Fruit fly (Drosophila melanogaster) whole organism, embryonic: ENCODE data around the gene Ist1.

ENCODE experiments used
- BEAF-32 ChIP-seq: fragments of 200-800 bp; sonication (Bioruptor generic); optimal IDR thresholded peaks from 3 replicates; lab custom pipeline; 2017; ENCODE audit warnings: missing biosample characterization, missing genetic modification characterization, mild to moderate bottlenecking, moderate library complexity, missing genetic modification reagents
- Bgb ChIP-seq: fragments of 200-800 bp; sonication (Bioruptor generic); IDR thresholded peaks from 2 replicates; pipeline ENCODE4 v1.3.6; 2022; ENCODE audit warnings: missing biosample characterization, missing genetic modification characterization; ENCODE audit not compliant: partially characterized antibody
- Blimp-1 ChIP-seq: fragments of 200-800 bp; sonication (Bioruptor generic); optimal IDR thresholded peaks from 3 replicates; lab custom pipeline; 2018; ENCODE audit warnings: missing biosample characterization, missing genetic modification characterization, mild to moderate bottlenecking, moderate library complexity, missing genetic modification reagents
- CG10431 ChIP-seq: fragments of 200-800 bp; sonication (Bioruptor generic); optimal IDR thresholded peaks from 3 replicates; lab custom pipeline; 2018; ENCODE audit warnings: missing biosample characterization, mild to moderate bottlenecking, missing genetic modification characterization
- CG1233 ChIP-seq: fragments of 200-800 bp; sonication (Bioruptor generic); optimal IDR thresholded peaks from 4 replicates; lab custom pipeline; 2018; ENCODE audit warnings: missing biosample characterization, mild to moderate bottlenecking, missing genetic modification characterization
- CG15011 ChIP-seq: fragments of 200-800 bp; sonication (Bioruptor generic); optimal IDR thresholded peaks from 3 replicates; lab custom pipeline; 2018; ENCODE audit warnings: missing biosample characterization, mild to moderate bottlenecking, missing genetic modification characterization
- CG17328 ChIP-seq: fragments of 200-800 bp; sonication (Bioruptor generic); IDR thresholded peaks from 2 replicates; pipeline ENCODE4 v1.3.6; 2022; ENCODE audit warnings: missing biosample characterization, missing genetic modification characterization
- CG32772 ChIP-seq: fragments of 200-800 bp; sonication (Bioruptor generic); IDR thresholded peaks from 2 replicates; pipeline ENCODE4 v1.3.6; 2022; ENCODE audit warnings: missing biosample characterization, missing genetic modification characterization
- CG34422 ChIP-seq: fragments of 200-800 bp; sonication (Bioruptor generic); IDR thresholded peaks from 3 replicates; pipeline ENCODE4 v1.3.6; 2022; ENCODE audit warnings: missing biosample characterization, missing genetic modification characterization
- CG7786 ChIP-seq: fragments of 200-800 bp; sonication (Bioruptor generic); optimal IDR thresholded peaks from 2 replicates; lab custom pipeline; 2016; ENCODE audit warnings: missing biosample characterization, missing genetic modification characterization
- CG8089 ChIP-seq: fragments of 200-800 bp; sonication (Bioruptor generic); optimal IDR thresholded peaks from 3 replicates; lab custom pipeline; 2016; ENCODE audit warnings: missing biosample characterization, missing genetic modification characterization
- ERR ChIP-seq: fragments of 200-800 bp; sonication (Bioruptor generic); optimal IDR thresholded peaks from 2 replicates; lab custom pipeline; 2016; ENCODE audit warnings: missing biosample characterization, missing genetic modification characterization
- Eip74EF ChIP-seq, 2 experiments: fragments of 200-800 bp in 1 of 2; fragments of >200 bp in 1 of 2; sonication (Bioruptor generic) in 1 of 2; optimal IDR thresholded peaks; 2 replicates each; lab custom pipeline; 2017 to 2019; ENCODE audit warnings: missing biosample characterization in 2 of 2, missing genetic modification characterization in 2 of 2, mild to moderate bottlenecking in 1 of 2, moderate library complexity in 1 of 2
- Gsc ChIP-seq: fragments of 200-800 bp; sonication (Bioruptor generic); IDR thresholded peaks from 2 replicates; pipeline ENCODE4 v1.3.6; 2022; ENCODE audit warnings: missing biosample characterization, missing genetic modification characterization
- Hr51 ChIP-seq, 2 experiments: fragments of 200-800 bp; sonication (Bioruptor generic); optimal IDR thresholded peaks; 2 replicates in 1 of 2; 3 replicates in 1 of 2; lab custom pipeline; 2016 to 2018; ENCODE audit warnings: missing biosample characterization in 2 of 2, missing genetic modification characterization in 2 of 2, mild to moderate bottlenecking in 1 of 2, moderate library complexity in 1 of 2
- Jarid2 ChIP-seq: fragments of 200-800 bp; sonication (Bioruptor generic); optimal IDR thresholded peaks from 3 replicates; lab custom pipeline; 2017; ENCODE audit warnings: mild to moderate bottlenecking, missing biosample characterization, missing genetic modification reagents, missing genetic modification characterization
- Max ChIP-seq: fragments of 200-800 bp; sonication (Bioruptor generic); optimal IDR thresholded peaks from 2 replicates; lab custom pipeline; 2016; ENCODE audit warnings: missing biosample characterization, mild to moderate bottlenecking, missing genetic modification characterization
- NFAT ChIP-seq: fragments of 200-800 bp; sonication (Bioruptor generic); IDR thresholded peaks from 2 replicates; pipeline ENCODE4 v1.3.6; 2022; ENCODE audit warnings: missing biosample characterization, missing genetic modification characterization
- NK7.1 ChIP-seq: fragments of 200-800 bp; sonication (Bioruptor generic); optimal IDR thresholded peaks from 3 replicates; lab custom pipeline; 2016; ENCODE audit warnings: missing biosample characterization, missing genetic modification characterization
- Ravus ChIP-seq: fragments of 200-800 bp; sonication (Bioruptor generic); IDR thresholded peaks from 2 replicates; pipeline ENCODE4 v1.3.6; 2022; ENCODE audit warnings: missing biosample characterization, missing genetic modification characterization
- Sox102F ChIP-seq: fragments of 200-800 bp; sonication (Bioruptor generic); optimal IDR thresholded peaks from 2 replicates; lab custom pipeline; 2018; ENCODE audit warnings: missing biosample characterization, mild to moderate bottlenecking, missing genetic modification characterization, moderate library complexity
- al ChIP-seq: fragments of 200-800 bp; sonication (Bioruptor generic); IDR thresholded peaks from 2 replicates; pipeline ENCODE4 v1.3.6; 2022; ENCODE audit warnings: missing biosample characterization, missing genetic modification characterization
- aop ChIP-seq: fragments of 200-800 bp; sonication (Bioruptor generic); IDR thresholded peaks from 2 replicates; pipeline ENCODE4 v1.3.6; 2022; ENCODE audit warnings: missing biosample characterization, missing genetic modification characterization
- az2 ChIP-seq: fragments of 200-800 bp; sonication (Bioruptor generic); optimal IDR thresholded peaks from 3 replicates; lab custom pipeline; 2016; ENCODE audit warnings: missing biosample characterization, missing genetic modification characterization
- br ChIP-seq: fragments of >200 bp; optimal IDR thresholded peaks from 2 replicates; lab custom pipeline; 2017
- chinmo ChIP-seq: fragments of 200-800 bp; sonication (Bioruptor generic); IDR thresholded peaks from 4 replicates; pipeline ENCODE4 v1.3.6; 2022; ENCODE audit warnings: missing biosample characterization, missing genetic modification characterization; ENCODE audit not compliant: partially characterized antibody
- dimm ChIP-seq: fragments of 200-800 bp; sonication (Bioruptor generic); IDR thresholded peaks from 2 replicates; pipeline ENCODE4 v1.3.6; 2022; ENCODE audit warnings: missing biosample characterization, missing genetic modification characterization
- dmrt11E ChIP-seq: fragments of 200-800 bp; sonication (Bioruptor generic); optimal IDR thresholded peaks from 3 replicates; lab custom pipeline; 2018; ENCODE audit warnings: missing biosample characterization, mild to moderate bottlenecking, missing genetic modification characterization, moderate library complexity
- dysf ChIP-seq: fragments of 200-800 bp; sonication (Bioruptor generic); IDR thresholded peaks from 3 replicates; pipeline ENCODE4 v1.3.6; 2022; ENCODE audit warnings: missing biosample characterization, missing genetic modification characterization
- gcm ChIP-seq: fragments of 200-800 bp; sonication (Bioruptor generic); optimal IDR thresholded peaks from 2 replicates; lab custom pipeline; 2019; ENCODE audit warnings: missing biosample characterization, mild to moderate bottlenecking, missing genetic modification characterization, moderate library complexity
- grau ChIP-seq: fragments of 200-800 bp; optimal IDR thresholded peaks from 3 replicates; lab custom pipeline; 2019; ENCODE audit warnings: missing biosample characterization, mild to moderate bottlenecking, missing genetic modification characterization, moderate library complexity
- ham ChIP-seq: fragments of 200-800 bp; sonication (Bioruptor generic); IDR thresholded peaks from 2 replicates; pipeline ENCODE4 v1.3.6; 2022; ENCODE audit warnings: missing biosample characterization, missing genetic modification characterization
- hb ChIP-seq: fragments of 200-800 bp; sonication (Bioruptor generic); IDR thresholded peaks from 3 replicates; pipeline ENCODE4 v1.3.6; 2022; ENCODE audit warnings: missing biosample characterization, missing genetic modification characterization; ENCODE audit not compliant: partially characterized antibody
- her ChIP-seq: fragments of 200-800 bp; sonication (Bioruptor generic); optimal IDR thresholded peaks from 2 replicates; lab custom pipeline; 2016; ENCODE audit warnings: missing biosample characterization, missing genetic modification characterization
- ken ChIP-seq: fragments of 200-800 bp; sonication (Bioruptor generic); IDR thresholded peaks from 3 replicates; pipeline ENCODE4 v1.3.6; 2022; ENCODE audit warnings: missing biosample characterization, missing genetic modification characterization
- klu ChIP-seq: fragments of 200-800 bp; sonication (Bioruptor generic); IDR thresholded peaks from 2 replicates; pipeline ENCODE4 v1.3.6; 2022; ENCODE audit warnings: missing biosample characterization, missing genetic modification characterization
- kni ChIP-seq: fragments of 200-800 bp; sonication (Bioruptor generic); optimal IDR thresholded peaks from 3 replicates; lab custom pipeline; 2017; ENCODE audit warnings: mild to moderate bottlenecking, missing biosample characterization, missing genetic modification reagents, missing genetic modification characterization
- org-1 ChIP-seq: fragments of 200-800 bp; sonication (Bioruptor generic); optimal IDR thresholded peaks from 2 replicates; lab custom pipeline; 2017; ENCODE audit warnings: missing biosample characterization, missing genetic modification characterization
- otp ChIP-seq: fragments of 200-800 bp; sonication (Bioruptor generic); IDR thresholded peaks from 3 replicates; pipeline ENCODE4, ENCODE4 v1.3.6; 2022; ENCODE audit warnings: missing biosample characterization, missing genetic modification characterization
- p53 ChIP-seq: fragments of 200-800 bp; sonication (Bioruptor generic); optimal IDR thresholded peaks from 2 replicates; lab custom pipeline; 2016; ENCODE audit warnings: missing biosample characterization, missing genetic modification characterization
- pan ChIP-seq, 4 experiments: fragments of >200 bp in 3 of 4; fragments of 200-800 bp in 1 of 4; sonication (Bioruptor generic) in 1 of 4; optimal IDR thresholded peaks in 3 of 4; IDR thresholded peaks in 1 of 4; 2 replicates each; pipeline versions ENCODE4 v1.3.6 to Lab custom; 2017 to 2022; ENCODE audit warnings: missing biosample characterization in 2 of 4, missing genetic modification characterization in 2 of 4, mixed read lengths in 1 of 4
- sc ChIP-seq, 3 experiments: fragments of >200 bp in 2 of 3; fragments of 200-800 bp in 1 of 3; sonication (Bioruptor generic) in 1 of 3; optimal IDR thresholded peaks; 2 replicates in 2 of 3; 3 replicates in 1 of 3; lab custom pipeline; 2017; ENCODE audit warnings: mild to moderate bottlenecking in 1 of 3, missing biosample characterization in 1 of 3, missing genetic modification characterization in 1 of 3, missing genetic modification reagents in 1 of 3
- schlank ChIP-seq: fragments of 200-800 bp; sonication (Bioruptor generic); optimal IDR thresholded peaks from 2 replicates; lab custom pipeline; 2018; ENCODE audit warnings: missing biosample characterization, mild to moderate bottlenecking, missing genetic modification characterization
- sisA ChIP-seq: fragments of 200-800 bp; sonication (Bioruptor generic); IDR thresholded peaks from 2 replicates; pipeline ENCODE4 v1.3.6; 2022; ENCODE audit warnings: missing biosample characterization, missing genetic modification characterization
- stwl ChIP-seq: fragments of 200-800 bp; sonication (Bioruptor generic); optimal IDR thresholded peaks from 3 replicates; lab custom pipeline; 2018; ENCODE audit warnings: missing biosample characterization, mild to moderate bottlenecking, missing genetic modification characterization, moderate library complexity
- tin ChIP-seq: fragments of 200-800 bp; sonication (Bioruptor generic); optimal IDR thresholded peaks from 3 replicates; lab custom pipeline; 2016; ENCODE audit warnings: missing biosample characterization, missing genetic modification characterization
- zf30C ChIP-seq: fragments of 200-800 bp; sonication (Bioruptor generic); optimal IDR thresholded peaks from 3 replicates; lab custom pipeline; 2018; ENCODE audit warnings: missing biosample characterization, mild to moderate bottlenecking, missing genetic modification characterization
- zfh1 ChIP-seq: fragments of 200-800 bp; sonication (Bioruptor generic); IDR thresholded peaks from 3 replicates; pipeline ENCODE4 v1.3.6; 2022; ENCODE audit warnings: missing biosample characterization, missing genetic modification characterization

Gene Ist1

DNA sequence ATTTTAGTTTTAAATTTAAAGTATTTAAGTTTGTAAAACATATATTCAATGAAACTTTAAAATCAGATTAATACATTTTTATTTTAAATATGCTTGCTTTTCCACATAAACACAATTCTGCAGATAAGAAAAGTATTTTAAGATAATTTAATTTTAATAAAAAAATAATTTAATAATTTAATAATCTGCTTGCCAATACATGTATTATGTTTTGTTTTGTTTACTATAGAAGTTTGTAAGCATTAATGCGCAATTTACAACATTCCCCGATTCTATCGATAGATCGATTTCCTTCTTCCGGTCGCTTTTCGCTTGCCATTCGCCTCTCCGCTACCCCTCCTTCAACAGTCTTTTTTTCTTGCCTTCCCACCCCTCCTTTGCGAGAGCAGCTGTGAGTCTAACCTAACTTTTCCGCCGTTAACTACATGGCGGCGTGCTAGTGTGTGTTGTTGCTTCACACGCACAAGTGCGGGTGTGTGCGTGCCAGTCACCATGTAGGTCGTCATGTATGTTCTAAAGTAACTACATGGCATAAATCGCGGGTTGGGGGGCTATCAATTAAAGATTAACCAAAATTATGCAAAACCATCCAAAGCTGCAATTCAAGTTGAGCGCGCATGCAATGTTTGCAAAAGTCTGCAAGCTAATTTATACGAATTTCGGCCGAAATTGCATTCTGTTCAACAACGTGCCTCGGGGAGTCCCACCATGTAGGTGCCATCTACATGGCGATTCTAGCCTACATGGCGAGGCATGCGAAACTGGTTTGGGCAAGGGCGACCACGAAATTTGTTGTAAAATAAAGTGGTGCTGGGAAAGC, 12.7 kb downstream of the Ist1 start:
- TF ChIP-seq org-1 (no peak), otp (GFP tag; lab: Robert Waterston, UW) (0 out of 3 replicates have a peak, but pooled peaks have one; percentile 34), NK7.1 (no peak), CG34422 (peak; percentile 91), stwl (tag; lab: Kevin White, UChicago) (peak; percentile 27), Jarid2 (GFP tag; lab: Kevin White, UChicago) (no peak), ken (GFP tag; lab: Robert Waterston, UW) (no peak), chinmo (GFP tag; lab: Robert Waterston, UW) (no peak), CG17328 (GFP tag; lab: Robert Waterston, UW) (no peak), Ravus (GFP tag; lab: Robert Waterston, UW) (no peak), Blimp-1 (GFP tag; lab: Kevin White, UChicago) (no peak), her (GFP tag; lab: Kevin White, UChicago) (peak; percentile 13), BEAF-32 (GFP tag; lab: Kevin White, UChicago) (peak; percentile 66), grau (peak; percentile 32), CG8089 (GFP tag; lab: Kevin White, UChicago) (no peak), pan (optimal IDR thresholded peaks at IDR 0.05; lab: Kevin White, UChicago) (no peak), pan (GFP tag; optimal IDR thresholded peaks at IDR 0.05 in 1 of 2, IDR thresholded peaks at IDR 0.05 in 1 of 2) (no peak), schlank (peak; percentile 30), zf30C (GFP tag; lab: Kevin White, UChicago) (no peak), aop (GFP tag; lab: Robert Waterston, UW) (peak; percentile 98), hb (GFP tag; lab: Robert Waterston, UW) (no peak), CG10431 (GFP tag; lab: Kevin White, UChicago) (peak; percentile 100), dmrt11E (tag; lab: Kevin White, UChicago) (peak; percentile 49), al (GFP tag; lab: Robert Waterston, UW) (no peak), Max (GFP tag; lab: Kevin White, UChicago) (no peak), az2 (GFP tag; lab: Kevin White, UChicago) (no peak), kni (peak; percentile 10), klu (GFP tag; lab: Robert Waterston, UW) (no peak; the same call in 1 of the 2 replicates), sc (optimal IDR thresholded peaks at IDR 0.05; lab: Kevin White, UChicago) (no peak), sc (GFP tag; optimal IDR thresholded peaks at IDR 0.05; lab: Kevin White, UChicago) (no peak), CG7786 (GFP tag; lab: Kevin White, UChicago) (no peak), Eip74EF (GFP tag; optimal IDR thresholded peaks at IDR 0.05; lab: Kevin White, UChicago) (no peak), dysf (GFP tag; lab: Robert Waterston, UW) (no peak; the same call in 2 of the 3 replicates), zfh1 (GFP tag; lab: Robert Waterston, UW) (peak; percentile 10; the same call in 1 of the 3 replicates), dimm (GFP tag; lab: Robert Waterston, UW) (no peak), ham (GFP tag; lab: Robert Waterston, UW) (no peak), Sox102F (GFP tag; lab: Kevin White, UChicago) (no peak), Gsc (GFP tag; lab: Robert Waterston, UW) (no peak), Bgb (GFP tag; lab: Robert Waterston, UW) (peak; percentile 72), ERR (GFP tag; lab: Kevin White, UChicago) (peak; percentile 45), br (lab: Kevin White, UChicago) (no peak), sisA (GFP tag; lab: Robert Waterston, UW) (no peak), tin (GFP tag; lab: Kevin White, UChicago) (no peak), NFAT (GFP tag; lab: Robert Waterston, UW) (peak; percentile 65; the same call in 1 of the 2 replicates), CG1233 (GFP tag; lab: Kevin White, UChicago) (no peak), Hr51 (GFP tag; optimal IDR thresholded peaks at IDR 0.05; lab: Kevin White, UChicago) (peak in 1 of 2 experiments; percentile 6), gcm (no peak), CG15011 (GFP tag; lab: Kevin White, UChicago) (no peak), p53 (GFP tag; lab: Kevin White, UChicago) (peak; percentile 7), CG32772 (GFP tag; lab: Robert Waterston, UW) (no peak)
